Fruit fly (Drosophila melanogaster) Kc167 (cell line): ENCODE data around the gene CG42538.

Source experiments
- Myc ChIP-seq: fragments of >200 bp; optimal IDR thresholded peaks from 2 replicates; lab custom pipeline; 2017; ENCODE audit warnings: missing external identifiers
- Sin3A ChIP-seq: fragments of >200 bp; optimal IDR thresholded peaks from 2 replicates; lab custom pipeline; 2018; ENCODE audit warnings: missing external identifiers
- h ChIP-seq: fragments of >200 bp; optimal IDR thresholded peaks from 3 replicates; lab custom pipeline; 2018; ENCODE audit warnings: missing external identifiers
- insv ChIP-seq: fragments of >200 bp; optimal IDR thresholded peaks from 3 replicates; lab custom pipeline; 2018; ENCODE audit warnings: missing external identifiers
- psq ChIP-seq: fragments of >200 bp; optimal IDR thresholded peaks from 2 replicates; lab custom pipeline; 2017; ENCODE audit warnings: missing external identifiers
- ttk ChIP-seq: sonication (Bioruptor generic); optimal IDR thresholded peaks from 2 replicates; lab custom pipeline; 2017; ENCODE audit warnings: missing external identifiers

CG42538 gene

dm6 chr3L:16082251-16082650, 47.9 kb downstream of the CG42538 start, which contains the start of gene CG33258:
Gene CG33258 (plus strand): TSS chr3L:16082551.
- TF ChIP-seq Sin3A (no peak), ttk (lab: Kevin White, UChicago) (no peak), h (lab: Kevin White, UChicago) (no peak), Myc (lab: Kevin White, UChicago) (no peak), insv (lab: Kevin White, UChicago) (no peak), psq (no peak)

- TF ChIP-seq Myc (lab: Kevin White, UChicago) (no peak), h (lab: Kevin White, UChicago) (no peak), insv (lab: Kevin White, UChicago) (no peak), Sin3A (no peak), psq (no peak), ttk (lab: Kevin White, UChicago) (no peak)
Observed at dm6 chr3L:16083693-16084092, 49.4 kb downstream of the CG42538 start, which contains the start of gene CG13075. Gene CG13075 (plus strand): TSS chr3L:16083993.
